Worm (Caenorhabditis elegans): ENCODE data around the gene phyh-1.
A peak's percentile ranks its signal among the peaks of the same experiment; 100 is the strongest.

DNA sequence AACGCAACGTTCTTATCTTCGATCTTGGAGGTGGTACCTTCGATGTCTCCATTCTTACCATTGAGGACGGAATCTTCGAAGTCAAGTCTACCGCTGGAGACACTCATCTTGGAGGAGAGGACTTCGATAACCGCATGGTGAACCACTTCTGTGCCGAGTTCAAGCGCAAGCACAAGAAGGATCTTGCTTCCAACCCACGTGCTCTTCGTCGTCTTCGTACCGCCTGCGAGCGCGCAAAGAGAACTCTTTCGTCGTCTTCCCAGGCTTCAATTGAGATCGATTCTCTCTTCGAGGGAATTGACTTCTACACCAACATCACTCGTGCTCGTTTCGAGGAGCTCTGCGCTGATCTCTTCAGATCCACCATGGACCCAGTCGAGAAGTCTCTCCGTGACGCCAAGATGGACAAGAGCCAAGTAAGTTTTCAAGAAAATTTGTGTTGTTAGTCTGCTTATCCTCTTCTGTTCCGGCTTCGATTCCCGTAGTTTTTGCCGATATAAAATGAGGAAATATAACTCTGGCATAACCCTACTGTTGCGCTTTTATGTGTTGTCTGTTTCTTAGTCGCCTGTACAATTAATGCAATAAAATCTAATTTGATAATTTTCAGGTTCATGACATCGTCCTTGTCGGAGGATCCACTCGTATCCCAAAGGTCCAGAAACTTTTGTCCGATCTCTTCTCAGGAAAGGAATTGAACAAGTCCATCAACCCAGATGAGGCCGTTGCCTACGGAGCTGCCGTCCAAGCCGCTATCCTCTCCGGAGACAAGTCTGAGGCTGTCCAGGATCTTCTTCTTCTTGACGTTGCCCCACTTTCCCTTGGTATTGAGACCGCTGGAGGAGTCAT lies 20.6 kb upstream of the phyh-1 start:
- TF ChIP-seq tbx-37 (GFP tag; conservative IDR thresholded peaks at IDR 0.05) (no peak), flt-1 (GFP tag; IDR thresholded peaks at IDR 0.05) (no peak), tra-4 (tag; optimal IDR thresholded peaks at IDR 0.05) (no peak), ceh-36 (tag; optimal IDR thresholded peaks at IDR 0.05) (no peak), ama-1 (optimal IDR thresholded peaks at IDR 0.05) (no peak), ets-7 (tag; optimal IDR thresholded peaks at IDR 0.05) (no peak), B0310.2 (tag; optimal IDR thresholded peaks at IDR 0.05) (no peak), hmg-4 (GFP tag; optimal IDR thresholded peaks at IDR 0.05) (no peak), ceh-13 (GFP tag; optimal IDR thresholded peaks at IDR 0.05) (no peak), aly-1 (tag; optimal IDR thresholded peaks at IDR 0.05) (peak; percentile 34), hmbx-1 (tag; optimal IDR thresholded peaks at IDR 0.05) (no peak), sea-1 (GFP tag; conservative IDR thresholded peaks at IDR 0.05) (0 out of 2 replicates have a peak, but pooled peaks have one; percentile 52), pes-1 (GFP tag; IDR thresholded peaks at IDR 0.05) (no peak), scrt-1 (GFP tag; IDR thresholded peaks at IDR 0.05) (no peak)
